Worm (Caenorhabditis elegans): Measurements from ENCODE around the gene dpy-26.

- TF ChIP-seq nfya-1 (tag; optimal IDR thresholded peaks at IDR 0.05): no peak
- no peak for TF ChIP-seq pha-4 (tag; optimal IDR thresholded peaks at IDR 0.05)
- TF ChIP-seq unc-86 (tag; optimal IDR thresholded peaks at IDR 0.05): no peak
- TF ChIP-seq lim-6 (tag; optimal IDR thresholded peaks at IDR 0.05): no peak
- no peak for TF ChIP-seq elt-4 (tag; optimal IDR thresholded peaks at IDR 0.05)
- no peak for TF ChIP-seq tbx-2 (tag; optimal IDR thresholded peaks at IDR 0.05)
- TF ChIP-seq fkh-10 (GFP tag; optimal IDR thresholded peaks at IDR 0.05): no peak
- no peak for TF ChIP-seq nhr-11 (tag; optimal IDR thresholded peaks at IDR 0.05)
- TF ChIP-seq npax-4 (tag; optimal IDR thresholded peaks at IDR 0.05): no peak
Observed at ce11 chrIV:12495196-12495595, 44.1 kb upstream of the dpy-26 start, which contains the start of gene sru-20.
